Fruit fly (Drosophila melanogaster) whole organism, embryonic: ENCODE measurements around the gene Ada1-2.
A peak's percentile ranks its signal among the peaks of the same experiment; 100 is the strongest.

Source experiments
- Antp ChIP-seq: fragments of 200-800 bp; sonication (Bioruptor generic); optimal IDR thresholded peaks from 3 replicates; lab custom pipeline; 2016; ENCODE audit warnings: missing biosample characterization, missing genetic modification characterization
- Bgb ChIP-seq: fragments of 200-800 bp; sonication (Bioruptor generic); IDR thresholded peaks from 2 replicates; pipeline ENCODE4 v1.3.6; 2022; ENCODE audit warnings: missing biosample characterization, missing genetic modification characterization; ENCODE audit not compliant: partially characterized antibody
- CG10209 ChIP-seq: fragments of 200-800 bp; sonication (Bioruptor generic); optimal IDR thresholded peaks from 3 replicates; lab custom pipeline; 2017; ENCODE audit warnings: missing biosample characterization, mild to moderate bottlenecking, missing genetic modification characterization, missing genetic modification reagents
- CG1024 ChIP-seq: fragments of 200-800 bp; sonication (Bioruptor generic); IDR thresholded peaks from 2 replicates; pipeline ENCODE4 v1.3.6; 2022; ENCODE audit warnings: missing biosample characterization, missing genetic modification characterization
- CG10543 ChIP-seq: fragments of 200-800 bp; sonication (Bioruptor generic); optimal IDR thresholded peaks from 3 replicates; lab custom pipeline; 2017; ENCODE audit warnings: missing biosample characterization, mild to moderate bottlenecking, missing genetic modification characterization, moderate library complexity
- CG11560 ChIP-seq: fragments of 200-800 bp; sonication (Bioruptor generic); IDR thresholded peaks from 3 replicates; pipeline ENCODE4 v1.3.6; 2022; ENCODE audit warnings: missing biosample characterization, missing genetic modification characterization
- CG13894 ChIP-seq: fragments of 200-800 bp; sonication (Bioruptor generic); optimal IDR thresholded peaks from 3 replicates; lab custom pipeline; 2018; ENCODE audit warnings: missing biosample characterization, mild to moderate bottlenecking, missing genetic modification characterization, moderate library complexity
- CG15073 ChIP-seq: fragments of 200-800 bp; sonication (Bioruptor generic); optimal IDR thresholded peaks from 2 replicates; lab custom pipeline; 2016; ENCODE audit warnings: missing biosample characterization, missing genetic modification characterization
- CG15601 ChIP-seq: fragments of 200-800 bp; sonication (Bioruptor generic); optimal IDR thresholded peaks from 3 replicates; lab custom pipeline; 2019; ENCODE audit warnings: missing biosample characterization, mild to moderate bottlenecking, missing genetic modification characterization, moderate library complexity
- CG17186 ChIP-seq: fragments of 200-800 bp; sonication (Bioruptor generic); optimal IDR thresholded peaks from 3 replicates; lab custom pipeline; 2017; ENCODE audit warnings: missing biosample characterization, missing genetic modification reagents, missing genetic modification characterization
- CG17361 ChIP-seq: fragments of 200-800 bp; sonication (Bioruptor generic); IDR thresholded peaks from 3 replicates; pipeline ENCODE4 v1.3.6; 2022; ENCODE audit warnings: missing biosample characterization, missing genetic modification characterization
- CG31224 ChIP-seq: fragments of 200-800 bp; sonication (Bioruptor generic); IDR thresholded peaks from 2 replicates; pipeline ENCODE4 v1.3.6; 2022; ENCODE audit warnings: missing biosample characterization, missing genetic modification characterization
- CG31441 ChIP-seq: fragments of 200-800 bp; sonication (Bioruptor generic); IDR thresholded peaks from 2 replicates; pipeline ENCODE4 v1.3.6; 2022; ENCODE audit warnings: missing biosample characterization, missing genetic modification characterization
- CG3407 ChIP-seq: fragments of 200-800 bp; sonication (Bioruptor generic); optimal IDR thresholded peaks from 2 replicates; lab custom pipeline; 2018; ENCODE audit warnings: missing biosample characterization, mild to moderate bottlenecking, missing genetic modification characterization
- CG4282 ChIP-seq: fragments of 200-800 bp; sonication (Bioruptor generic); optimal IDR thresholded peaks from 2 replicates; lab custom pipeline; 2016; ENCODE audit warnings: missing biosample characterization, missing genetic modification characterization
- CG6689 ChIP-seq: fragments of 200-800 bp; sonication (Bioruptor generic); IDR thresholded peaks from 2 replicates; pipeline ENCODE4 v1.3.6; 2022; ENCODE audit warnings: missing biosample characterization, missing genetic modification characterization
- CG8388 ChIP-seq: fragments of 200-800 bp; sonication (Bioruptor generic); optimal IDR thresholded peaks from 2 replicates; lab custom pipeline; 2019; ENCODE audit warnings: missing biosample characterization, mild to moderate bottlenecking, missing genetic modification characterization, moderate library complexity
- CG9215 ChIP-seq: fragments of 200-800 bp; sonication (Bioruptor generic); IDR thresholded peaks from 2 replicates; pipeline ENCODE4 v1.3.6; 2022; ENCODE audit warnings: missing biosample characterization, missing genetic modification characterization
- Fer1 ChIP-seq: fragments of 200-800 bp; sonication (Bioruptor generic); optimal IDR thresholded peaks from 2 replicates; lab custom pipeline; 2017; ENCODE audit warnings: missing biosample characterization, mild to moderate bottlenecking, missing genetic modification characterization
- Gsc ChIP-seq: fragments of 200-800 bp; sonication (Bioruptor generic); IDR thresholded peaks from 2 replicates; pipeline ENCODE4 v1.3.6; 2022; ENCODE audit warnings: missing biosample characterization, missing genetic modification characterization
- HLH3B ChIP-seq: fragments of 200-800 bp; sonication (Bioruptor generic); IDR thresholded peaks from 2 replicates; pipeline ENCODE4 v1.3.6; 2022; ENCODE audit warnings: missing biosample characterization, missing genetic modification characterization
- HmgZ ChIP-seq: fragments of 200-800 bp; sonication (Bioruptor generic); optimal IDR thresholded peaks from 2 replicates; lab custom pipeline; 2018; ENCODE audit warnings: missing biosample characterization, mild to moderate bottlenecking, missing genetic modification characterization
- Mad ChIP-seq: fragments of 200-800 bp; sonication (Bioruptor generic); optimal IDR thresholded peaks from 2 replicates; lab custom pipeline; 2016; ENCODE audit warnings: missing biosample characterization, missing genetic modification characterization
- NC2α ChIP-seq: fragments of 200-800 bp; sonication (Bioruptor generic); optimal IDR thresholded peaks from 2 replicates; lab custom pipeline; 2016; ENCODE audit warnings: missing biosample characterization, missing genetic modification characterization
- NFAT ChIP-seq: fragments of 200-800 bp; sonication (Bioruptor generic); IDR thresholded peaks from 2 replicates; pipeline ENCODE4 v1.3.6; 2022; ENCODE audit warnings: missing biosample characterization, missing genetic modification characterization
- Opbp ChIP-seq: fragments of 200-800 bp; sonication (Bioruptor generic); IDR thresholded peaks from 3 replicates; pipeline ENCODE4 v1.3.6; 2022; ENCODE audit warnings: missing biosample characterization, missing genetic modification characterization; ENCODE audit not compliant: partially characterized antibody
- Poxn ChIP-seq: fragments of 200-800 bp; sonication (Bioruptor generic); IDR thresholded peaks from 2 replicates; pipeline ENCODE4 v1.3.6; 2022; ENCODE audit warnings: missing biosample characterization, missing genetic modification characterization
- Rx ChIP-seq: fragments of 200-800 bp; sonication (Bioruptor generic); IDR thresholded peaks from 2 replicates; pipeline ENCODE4 v1.3.6; 2022; ENCODE audit warnings: missing biosample characterization, missing genetic modification characterization
- Sin3A ChIP-seq: fragments of >200 bp; optimal IDR thresholded peaks from 2 replicates; lab custom pipeline; 2018
- ap ChIP-seq: fragments of 200-800 bp; sonication (Bioruptor generic); IDR thresholded peaks from 2 replicates; pipeline ENCODE4 v1.3.6; 2022; ENCODE audit warnings: missing biosample characterization, missing genetic modification characterization
- bab2 ChIP-seq: fragments of 200-800 bp; sonication (Bioruptor generic); optimal IDR thresholded peaks from 2 replicates; lab custom pipeline; 2016; ENCODE audit warnings: missing biosample characterization, missing genetic modification characterization
- dan ChIP-seq: fragments of 200-800 bp; sonication (Bioruptor generic); IDR thresholded peaks from 2 replicates; pipeline ENCODE4 v1.3.6; 2022; ENCODE audit warnings: missing biosample characterization, missing genetic modification characterization
- dysf ChIP-seq: fragments of 200-800 bp; sonication (Bioruptor generic); IDR thresholded peaks from 3 replicates; pipeline ENCODE4 v1.3.6; 2022; ENCODE audit warnings: missing biosample characterization, missing genetic modification characterization
- fd3F ChIP-seq: fragments of 200-800 bp; sonication (Bioruptor generic); optimal IDR thresholded peaks from 2 replicates; lab custom pipeline; 2018; ENCODE audit warnings: missing biosample characterization, mild to moderate bottlenecking, missing genetic modification characterization, moderate library complexity
- gfzf ChIP-seq: fragments of 200-800 bp; sonication (Bioruptor generic); optimal IDR thresholded peaks from 2 replicates; lab custom pipeline; 2016; ENCODE audit warnings: missing biosample characterization, mild to moderate bottlenecking, missing genetic modification characterization, moderate library complexity
- hb ChIP-seq: fragments of 200-800 bp; sonication (Bioruptor generic); IDR thresholded peaks from 3 replicates; pipeline ENCODE4 v1.3.6; 2022; ENCODE audit warnings: missing biosample characterization, missing genetic modification characterization; ENCODE audit not compliant: partially characterized antibody
- inv ChIP-seq: fragments of 200-800 bp; sonication (Bioruptor generic); IDR thresholded peaks from 2 replicates; pipeline ENCODE4 v1.3.6; 2022; ENCODE audit warnings: missing biosample characterization, missing genetic modification characterization; ENCODE audit not compliant: partially characterized antibody
- knrl ChIP-seq: fragments of 200-800 bp; sonication (Bioruptor generic); IDR thresholded peaks from 3 replicates; pipeline ENCODE4 v1.3.6; 2022; ENCODE audit warnings: missing biosample characterization, missing genetic modification characterization; ENCODE audit not compliant: partially characterized antibody
- maf-S ChIP-seq: fragments of 200-800 bp; sonication (Bioruptor generic); optimal IDR thresholded peaks from 2 replicates; lab custom pipeline; 2016; ENCODE audit warnings: missing biosample characterization, missing genetic modification characterization
- odd ChIP-seq: fragments of 200-800 bp; sonication (Bioruptor generic); optimal IDR thresholded peaks from 2 replicates; lab custom pipeline; 2017; ENCODE audit warnings: missing biosample characterization, mild to moderate bottlenecking, missing genetic modification characterization
- pan ChIP-seq, 4 experiments: fragments of >200 bp in 3 of 4; fragments of 200-800 bp in 1 of 4; sonication (Bioruptor generic) in 1 of 4; optimal IDR thresholded peaks in 3 of 4; IDR thresholded peaks in 1 of 4; 2 replicates each; pipeline versions ENCODE4 v1.3.6 to Lab custom; 2017 to 2022; ENCODE audit warnings: missing biosample characterization in 2 of 4, missing genetic modification characterization in 2 of 4, mixed read lengths in 1 of 4
- peb ChIP-seq: fragments of 200-800 bp; sonication (Bioruptor generic); IDR thresholded peaks from 2 replicates; pipeline ENCODE4 v1.3.6; 2022; ENCODE audit warnings: missing biosample characterization, missing genetic modification characterization
- pho ChIP-seq: fragments of 200-800 bp; sonication (Bioruptor generic); optimal IDR thresholded peaks from 2 replicates; lab custom pipeline; 2016; ENCODE audit warnings: missing biosample characterization, missing genetic modification characterization
- schlank ChIP-seq: fragments of 200-800 bp; sonication (Bioruptor generic); optimal IDR thresholded peaks from 2 replicates; lab custom pipeline; 2018; ENCODE audit warnings: missing biosample characterization, mild to moderate bottlenecking, missing genetic modification characterization
- seq ChIP-seq: fragments of 200-800 bp; sonication (Bioruptor generic); IDR thresholded peaks from 2 replicates; pipeline ENCODE4 v1.3.6; 2022; ENCODE audit warnings: missing biosample characterization, missing genetic modification characterization
- stc ChIP-seq: fragments of 200-800 bp; sonication (Bioruptor generic); IDR thresholded peaks from 2 replicates; pipeline ENCODE4 v1.3.6; 2022; ENCODE audit warnings: missing biosample characterization, missing genetic modification characterization
- tll ChIP-seq, 2 experiments: fragments of 200-800 bp in 1 of 2; fragments of >200 bp in 1 of 2; sonication (Bioruptor generic) in 1 of 2; optimal IDR thresholded peaks; 2 replicates each; lab custom pipeline; 2017 to 2019; ENCODE audit warnings: missing biosample characterization in 2 of 2, missing genetic modification characterization in 2 of 2, mild to moderate bottlenecking in 1 of 2, moderate library complexity in 1 of 2
- vvl ChIP-seq: fragments of 200-800 bp; sonication (Bioruptor generic); IDR thresholded peaks from 2 replicates; pipeline ENCODE4 v1.3.6; 2022; ENCODE audit warnings: missing biosample characterization, missing genetic modification characterization
- yki ChIP-seq: fragments of >200 bp; optimal IDR thresholded peaks from 3 replicates; lab custom pipeline; 2018

Gene Ada1-2

DNA sequence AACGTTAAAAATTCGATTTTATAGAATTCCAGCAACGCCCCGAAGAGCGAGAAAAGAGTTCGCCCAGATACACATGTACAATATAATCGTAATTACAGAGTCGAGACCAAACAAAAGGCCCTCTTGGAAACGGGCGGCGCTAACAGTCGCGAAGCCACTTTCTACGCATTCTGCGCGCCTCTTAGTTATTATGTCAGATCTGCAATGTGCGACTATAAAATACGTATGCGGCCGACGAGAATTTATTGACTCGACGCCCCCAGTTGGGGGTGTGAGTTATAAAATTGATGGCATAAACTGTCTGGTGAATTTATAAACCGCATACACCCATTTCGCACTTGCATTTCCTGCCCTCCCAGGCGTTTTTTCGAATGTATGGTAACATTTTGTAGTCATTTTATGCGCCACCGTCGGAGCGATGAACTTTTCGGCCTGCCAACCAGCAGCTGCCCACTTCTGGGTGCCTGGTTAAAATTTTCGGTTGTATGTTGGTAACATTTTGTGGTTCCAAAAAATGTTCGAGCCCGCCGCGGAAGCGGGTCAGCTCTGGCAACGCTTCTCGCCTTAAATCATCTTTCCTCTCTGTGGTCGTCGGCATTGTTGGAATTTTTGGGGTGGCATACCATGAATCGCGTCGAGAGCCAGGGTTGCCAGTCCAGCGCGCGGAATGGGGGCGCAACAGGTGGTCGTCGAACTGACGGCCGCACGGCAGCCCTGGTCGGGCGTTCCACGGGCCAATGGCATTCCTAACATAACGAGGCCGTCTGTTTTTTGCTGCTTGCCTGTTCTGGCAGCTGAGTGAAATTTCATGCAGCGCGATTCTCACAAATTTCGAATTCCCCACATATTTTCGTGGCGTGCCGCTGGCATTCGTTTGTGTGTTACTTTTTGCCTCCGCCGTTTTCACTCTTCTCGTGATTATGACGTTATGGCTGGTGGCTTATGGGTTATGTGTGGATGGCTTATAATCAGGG lies 19.3 kb downstream of the Ada1-2 start (continued):
- TF ChIP-seq NFAT (no peak), CG8388 (GFP tag; lab: Kevin White, UChicago) (peak; percentile 29), CG10209 (peak; percentile 67), bab2 (GFP tag; lab: Kevin White, UChicago) (peak; percentile 62), Bgb (GFP tag; lab: Robert Waterston, UW) (no peak), Opbp (GFP tag; lab: Robert Waterston, UW) (no peak), CG31224 (no peak), CG9215 (no peak), CG3407 (GFP tag; lab: Kevin White, UChicago) (peak; percentile 51), Antp (GFP tag; lab: Kevin White, UChicago) (peak; percentile 85), stc (GFP tag; lab: Robert Waterston, UW) (no peak), CG1024 (GFP tag; lab: Robert Waterston, UW) (no peak), Fer1 (GFP tag; lab: Kevin White, UChicago) (peak; percentile 90), inv (GFP tag; lab: Robert Waterston, UW) (no peak), pan (optimal IDR thresholded peaks at IDR 0.05; lab: Kevin White, UChicago) (no peak), pan (GFP tag; optimal IDR thresholded peaks at IDR 0.05 in 1 of 2, IDR thresholded peaks at IDR 0.05 in 1 of 2) (no peak), yki (no peak), Gsc (no peak), hb (GFP tag; lab: Robert Waterston, UW) (no peak), Poxn (GFP tag; lab: Robert Waterston, UW) (no peak), Mad (GFP tag; lab: Kevin White, UChicago) (peak; percentile 80), Rx (no peak), NC2α (GFP tag; lab: Kevin White, UChicago) (peak; percentile 58), CG4282 (GFP tag; lab: Kevin White, UChicago) (no peak), tll (GFP tag; optimal IDR thresholded peaks at IDR 0.05; lab: Kevin White, UChicago) (peak in 1 of 2 experiments; percentile 98), dysf (GFP tag; lab: Robert Waterston, UW) (no peak), odd (GFP tag; lab: Kevin White, UChicago) (peak; percentile 20), dan (GFP tag; lab: Robert Waterston, UW) (no peak), pho (GFP tag; lab: Kevin White, UChicago) (peak; percentile 78), knrl (no peak), CG17186 (peak; percentile 63), peb (GFP tag; lab: Robert Waterston, UW) (no peak), CG10543 (peak; percentile 99), CG15601 (tag; lab: Kevin White, UChicago) (peak; percentile 72), CG31441 (GFP tag; lab: Robert Waterston, UW) (no peak), CG6689 (GFP tag; lab: Robert Waterston, UW) (no peak), ap (no peak), gfzf (GFP tag; lab: Kevin White, UChicago) (peak; percentile 15), seq (GFP tag; lab: Robert Waterston, UW) (no peak), CG17361 (GFP tag; lab: Robert Waterston, UW) (no peak), CG11560 (tag; lab: Robert Waterston, UW) (no peak), CG15073 (GFP tag; lab: Kevin White, UChicago) (no peak), schlank (tag; lab: Kevin White, UChicago) (peak; percentile 54), Sin3A (peak; percentile 1), vvl (GFP tag; lab: Robert Waterston, UW) (no peak), HLH3B (GFP tag; lab: Robert Waterston, UW) (no peak), fd3F (GFP tag; lab: Kevin White, UChicago) (peak; percentile 32), CG13894 (tag; lab: Kevin White, UChicago) (peak; percentile 90), HmgZ (tag; lab: Kevin White, UChicago) (peak; percentile 94), maf-S (GFP tag; lab: Kevin White, UChicago) (peak; percentile 71)
